Fruit fly (Drosophila melanogaster) whole organism, prepupa: ENCODE results near the gene CG15482.

Experiments used
- Blimp-1 ChIP-seq: fragments of 200-800 bp; sonication (Bioruptor generic); optimal IDR thresholded peaks from 3 replicates; lab custom pipeline; 2017; ENCODE audit warnings: missing biosample characterization, missing genetic modification characterization, mild to moderate bottlenecking, moderate library complexity, missing genetic modification reagents
- CG10631 ChIP-seq: fragments of 200-800 bp; sonication (Bioruptor generic); optimal IDR thresholded peaks from 2 replicates; lab custom pipeline; 2016; ENCODE audit warnings: missing biosample characterization, missing genetic modification characterization
- CG11294 ChIP-seq: fragments of 200-800 bp; sonication (Bioruptor generic); IDR thresholded peaks from 2 replicates; pipeline ENCODE4 v1.3.6; 2022; ENCODE audit warnings: missing biosample characterization, missing genetic modification characterization
- CG11762 ChIP-seq: fragments of 200-800 bp; sonication (Bioruptor generic); optimal IDR thresholded peaks from 3 replicates; lab custom pipeline; 2016; ENCODE audit warnings: missing biosample characterization, missing genetic modification characterization; ENCODE audit not compliant: insufficient read depth
- CG11902 ChIP-seq: fragments of 200-800 bp; sonication (Bioruptor generic); optimal IDR thresholded peaks from 3 replicates; lab custom pipeline; 2016; ENCODE audit warnings: missing biosample characterization, missing genetic modification characterization
- CG15336 ChIP-seq: fragments of 200-800 bp; sonication (Bioruptor generic); IDR thresholded peaks from 2 replicates; pipeline ENCODE4 v1.3.6; 2022; ENCODE audit warnings: missing biosample characterization, missing genetic modification characterization
- CG1621 ChIP-seq: fragments of 200-800 bp; sonication (Bioruptor generic); optimal IDR thresholded peaks from 3 replicates; lab custom pipeline; 2018; ENCODE audit warnings: missing biosample characterization, mild to moderate bottlenecking, missing genetic modification characterization
- CG16779 ChIP-seq: fragments of 200-800 bp; sonication (Bioruptor generic); optimal IDR thresholded peaks from 3 replicates; lab custom pipeline; 2017; ENCODE audit warnings: missing biosample characterization, mild to moderate bottlenecking, missing genetic modification characterization
- CG3032 ChIP-seq: fragments of 200-800 bp; optimal IDR thresholded peaks from 2 replicates; lab custom pipeline; 2019; ENCODE audit warnings: missing biosample characterization, mild to moderate bottlenecking, missing genetic modification characterization, moderate library complexity
- CG31627 ChIP-seq: fragments of 200-800 bp; sonication (Bioruptor generic); optimal IDR thresholded peaks from 3 replicates; lab custom pipeline; 2016; ENCODE audit warnings: missing biosample characterization, missing genetic modification characterization
- CG34406 ChIP-seq: fragments of 200-800 bp; sonication (Bioruptor generic); optimal IDR thresholded peaks from 3 replicates; lab custom pipeline; 2016; ENCODE audit warnings: missing biosample characterization, missing genetic modification characterization
- CG3919 ChIP-seq: fragments of 200-800 bp; sonication (Bioruptor generic); optimal IDR thresholded peaks from 3 replicates; lab custom pipeline; 2016; ENCODE audit warnings: missing biosample characterization, missing genetic modification characterization
- CG4318 ChIP-seq: fragments of 200-800 bp; sonication (Bioruptor generic); optimal IDR thresholded peaks from 3 replicates; lab custom pipeline; 2017; ENCODE audit warnings: missing biosample characterization, mild to moderate bottlenecking, missing genetic modification characterization
- CG6163 ChIP-seq: fragments of 200-800 bp; sonication (Bioruptor generic); IDR thresholded peaks from 3 replicates; pipeline ENCODE4 v1.3.6; 2022; ENCODE audit warnings: missing biosample characterization, missing genetic modification characterization
- CG6276 ChIP-seq: fragments of 200-800 bp; sonication (Bioruptor generic); optimal IDR thresholded peaks from 2 replicates; lab custom pipeline; 2017; ENCODE audit warnings: missing biosample characterization, mild to moderate bottlenecking, missing genetic modification characterization
- CG6808 ChIP-seq: fragments of 200-800 bp; sonication (Bioruptor generic); optimal IDR thresholded peaks from 3 replicates; lab custom pipeline; 2017; ENCODE audit warnings: missing biosample characterization, missing genetic modification characterization, mild to moderate bottlenecking, moderate library complexity, missing genetic modification reagents
- CG6854 ChIP-seq: fragments of 200-800 bp; sonication (Bioruptor generic); optimal IDR thresholded peaks from 2 replicates; lab custom pipeline; 2017; ENCODE audit warnings: missing biosample characterization, mild to moderate bottlenecking, missing genetic modification characterization
- CG8119 ChIP-seq: fragments of 200-800 bp; sonication (Bioruptor generic); IDR thresholded peaks from 3 replicates; pipeline ENCODE4 v1.3.6; 2022; ENCODE audit warnings: missing biosample characterization, missing genetic modification characterization
- CG8319 ChIP-seq: fragments of 200-800 bp; sonication (Bioruptor generic); optimal IDR thresholded peaks from 3 replicates; lab custom pipeline; 2016; ENCODE audit warnings: missing biosample characterization, missing genetic modification characterization
- CG9139 ChIP-seq: fragments of 200-800 bp; sonication (Bioruptor generic); optimal IDR thresholded peaks from 3 replicates; lab custom pipeline; 2017; ENCODE audit warnings: missing biosample characterization, mild to moderate bottlenecking, missing genetic modification characterization
- Eip78C ChIP-seq: fragments of 200-800 bp; sonication (Bioruptor generic); peaks from one replicate; lab custom pipeline; 2016; ENCODE audit warnings: missing biosample characterization, missing genetic modification characterization
- Ets96B ChIP-seq: fragments of 200-800 bp; optimal IDR thresholded peaks from 2 replicates; lab custom pipeline; 2019; ENCODE audit warnings: missing biosample characterization, mild to moderate bottlenecking, missing genetic modification characterization, moderate library complexity
- Gug ChIP-seq: fragments of 200-800 bp; sonication (Bioruptor generic); IDR thresholded peaks from 2 replicates; pipeline ENCODE4 v1.3.6; 2022; ENCODE audit warnings: missing biosample characterization, missing genetic modification characterization
- Hr39 ChIP-seq: fragments of 200-800 bp; sonication (Bioruptor generic); optimal IDR thresholded peaks from 2 replicates; lab custom pipeline; 2016; ENCODE audit warnings: missing biosample characterization, missing genetic modification characterization
- Hr4 ChIP-seq: fragments of 200-800 bp; sonication (Bioruptor generic); optimal IDR thresholded peaks from 3 replicates; lab custom pipeline; 2016; ENCODE audit warnings: missing biosample characterization, missing genetic modification characterization
- Lpt ChIP-seq: fragments of 200-800 bp; sonication (Bioruptor generic); optimal IDR thresholded peaks from 3 replicates; lab custom pipeline; 2016; ENCODE audit warnings: missing biosample characterization, missing genetic modification characterization
- OdsH ChIP-seq: fragments of 200-800 bp; sonication (Bioruptor generic); optimal IDR thresholded peaks from 3 replicates; lab custom pipeline; 2016; ENCODE audit warnings: missing biosample characterization, missing genetic modification characterization
- Sox102F ChIP-seq: fragments of 200-800 bp; sonication (Bioruptor generic); optimal IDR thresholded peaks from 2 replicates; lab custom pipeline; 2016; ENCODE audit warnings: missing biosample characterization, mild to moderate bottlenecking, missing genetic modification characterization
- Sox15 ChIP-seq: fragments of 200-800 bp; sonication (Bioruptor generic); optimal IDR thresholded peaks from 3 replicates; lab custom pipeline; 2016; ENCODE audit warnings: missing biosample characterization, missing genetic modification characterization
- achi ChIP-seq: fragments of 200-800 bp; sonication (Bioruptor generic); optimal IDR thresholded peaks from 3 replicates; lab custom pipeline; 2016; ENCODE audit warnings: missing biosample characterization, missing genetic modification characterization
- cyc ChIP-seq: fragments of 200-800 bp; sonication (Bioruptor generic); optimal IDR thresholded peaks from 3 replicates; lab custom pipeline; 2016; ENCODE audit warnings: missing biosample characterization, missing genetic modification characterization
- eg ChIP-seq: fragments of 200-800 bp; sonication (Bioruptor generic); IDR thresholded peaks from 3 replicates; pipeline ENCODE4 v1.3.6; 2022; ENCODE audit warnings: missing biosample characterization, missing genetic modification characterization
- esn ChIP-seq: fragments of 200-800 bp; sonication (Bioruptor generic); optimal IDR thresholded peaks from 2 replicates; lab custom pipeline; 2016; ENCODE audit warnings: missing biosample characterization, mild to moderate bottlenecking, missing genetic modification characterization, moderate library complexity
- fkh ChIP-seq: fragments of 200-800 bp; sonication (Bioruptor generic); optimal IDR thresholded peaks from 3 replicates; lab custom pipeline; 2017; ENCODE audit warnings: missing biosample characterization, mild to moderate bottlenecking, missing genetic modification characterization, moderate library complexity
- lz ChIP-seq: fragments of 200-800 bp; sonication (Bioruptor generic); optimal IDR thresholded peaks from 3 replicates; lab custom pipeline; 2016; ENCODE audit warnings: missing biosample characterization, missing genetic modification characterization
- net ChIP-seq: fragments of 200-800 bp; sonication (Bioruptor generic); optimal IDR thresholded peaks from 3 replicates; lab custom pipeline; 2016; ENCODE audit warnings: missing biosample characterization, missing genetic modification characterization
- pdm3 ChIP-seq: fragments of 200-800 bp; sonication (Bioruptor generic); optimal IDR thresholded peaks from 3 replicates; lab custom pipeline; 2016; ENCODE audit warnings: missing biosample characterization, missing genetic modification characterization
- ss ChIP-seq, 2 experiments: fragments of 200-800 bp; sonication (Bioruptor generic); optimal IDR thresholded peaks; 2 replicates in 1 of 2; 3 replicates in 1 of 2; lab custom pipeline; 2017 to 2018; ENCODE audit warnings: mild to moderate bottlenecking in 2 of 2, missing biosample characterization in 2 of 2, missing genetic modification characterization in 2 of 2, moderate library complexity in 1 of 2
- svp ChIP-seq: fragments of 200-800 bp; sonication (Bioruptor generic); peaks from one replicate; lab custom pipeline; 2016; ENCODE audit warnings: missing biosample characterization, missing genetic modification characterization
- topi ChIP-seq: fragments of 200-800 bp; sonication (Bioruptor generic); optimal IDR thresholded peaks from 3 replicates; lab custom pipeline; 2016; ENCODE audit warnings: missing biosample characterization, missing genetic modification characterization
- vri ChIP-seq: fragments of 200-800 bp; sonication (Bioruptor generic); optimal IDR thresholded peaks from 3 replicates; lab custom pipeline; 2016; ENCODE audit warnings: missing biosample characterization, mild to moderate bottlenecking, missing genetic modification characterization

CG15482 gene

dm6 chr2L:13205256-13205655 lies 6.4 kb downstream of the CG15482 start (continued):
- TF ChIP-seq CG8319: no peak
- TF ChIP-seq cyc (GFP tag; lab: Kevin White, UChicago): no peak
- 0 out of 2 replicates have a peak, but pooled peaks have one; percentile 21 for TF ChIP-seq CG15336 (GFP tag; lab: Robert Waterston, UW)
- TF ChIP-seq Sox102F: no peak
- no peak for TF ChIP-seq CG6276
- peak; percentile 38 for TF ChIP-seq CG16779 (tag; lab: Kevin White, UChicago)
- TF ChIP-seq CG10631 (GFP tag; lab: Kevin White, UChicago): no peak
- TF ChIP-seq CG11902: no peak
- TF ChIP-seq CG9139 (GFP tag; lab: Kevin White, UChicago): no peak
- TF ChIP-seq Ets96B (tag; lab: Kevin White, UChicago): no peak
- no peak for TF ChIP-seq Blimp-1
- TF ChIP-seq CG3919: peak; percentile 40
- TF ChIP-seq pdm3 (GFP tag; lab: Kevin White, UChicago): no peak

dm6 chr2L:13204151-13204550 lies 7.5 kb downstream of the CG15482 start:
- TF ChIP-seq fkh (GFP tag; lab: Kevin White, UChicago): no peak
- no peak for TF ChIP-seq svp (GFP tag; lab: Kevin White, UChicago)
- no peak for TF ChIP-seq CG11762 (GFP tag; lab: Kevin White, UChicago)
- TF ChIP-seq Eip78C (GFP tag; lab: Kevin White, UChicago): peak; percentile 43
- no peak for TF ChIP-seq CG6854
- TF ChIP-seq, all 60 proteins: peak for 1

DNA sequence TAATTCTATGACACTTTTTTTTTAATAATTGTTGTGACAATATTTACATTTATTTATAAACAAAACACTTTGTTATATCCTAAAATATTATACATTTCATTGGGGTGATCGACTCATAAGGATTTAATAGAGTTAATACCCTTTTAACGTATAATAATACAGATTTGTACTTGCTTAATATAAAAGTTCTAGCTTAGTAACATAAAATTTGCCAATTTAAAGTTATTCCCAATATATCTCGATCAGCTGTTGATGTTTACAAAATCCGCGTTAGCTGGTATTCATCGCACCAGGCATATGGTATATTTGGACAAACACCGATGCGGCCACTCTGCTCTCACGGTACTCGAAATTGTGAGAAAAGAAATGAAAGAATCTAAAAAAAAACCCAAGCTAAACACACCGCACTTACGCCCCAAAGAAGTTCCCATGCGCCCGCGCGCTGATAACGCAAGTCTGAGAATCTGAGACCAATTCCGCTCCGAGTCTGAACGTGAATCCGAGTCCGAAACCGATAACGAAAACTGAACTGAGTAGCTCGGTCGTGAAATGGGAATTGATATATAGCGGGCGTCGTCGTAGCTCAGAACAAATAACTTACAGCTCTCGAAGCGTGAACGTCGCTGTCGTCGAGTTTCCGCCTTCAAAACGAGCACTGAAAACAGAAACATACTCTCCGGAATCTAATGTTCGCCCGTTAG lies 8.0 kb downstream of the CG15482 start, which contains the start of gene Pect:
Gene Pect (plus strand): TSS at position 326 of the 701 bp plus-strand sequence.
- TF ChIP-seq CG4318 (no peak), ss (GFP tag; optimal IDR thresholded peaks at IDR 0.05; lab: Kevin White, UChicago) (no peak), CG15336 (GFP tag; lab: Robert Waterston, UW) (peak; percentile 44), OdsH (GFP tag; lab: Kevin White, UChicago) (no peak), esn (GFP tag; lab: Kevin White, UChicago) (peak; percentile 41), Hr39 (GFP tag; lab: Kevin White, UChicago) (no peak), Sox15 (peak; percentile 13), Lpt (GFP tag; lab: Kevin White, UChicago) (no peak), fkh (GFP tag; lab: Kevin White, UChicago) (peak; percentile 54), Hr4 (GFP tag; lab: Kevin White, UChicago) (no peak), CG1621 (tag; lab: Kevin White, UChicago) (no peak), CG9139 (GFP tag; lab: Kevin White, UChicago) (no peak), CG3032 (tag; lab: Kevin White, UChicago) (peak; percentile 68), net (GFP tag; lab: Kevin White, UChicago) (no peak), CG6163 (GFP tag; lab: Robert Waterston, UW) (peak; percentile 57; the same call in 2 of the 3 replicates), topi (GFP tag; lab: Kevin White, UChicago) (no peak), Eip78C (GFP tag; lab: Kevin White, UChicago) (peak; percentile 67), CG6854 (peak; percentile 67), pdm3 (GFP tag; lab: Kevin White, UChicago) (no peak), Gug (no peak), svp (GFP tag; lab: Kevin White, UChicago) (peak; percentile 73), lz (GFP tag; lab: Kevin White, UChicago) (peak; percentile 31), eg (peak; percentile 37; the same call in 2 of the 3 replicates), CG31627 (GFP tag; lab: Kevin White, UChicago) (no peak)

DNA sequence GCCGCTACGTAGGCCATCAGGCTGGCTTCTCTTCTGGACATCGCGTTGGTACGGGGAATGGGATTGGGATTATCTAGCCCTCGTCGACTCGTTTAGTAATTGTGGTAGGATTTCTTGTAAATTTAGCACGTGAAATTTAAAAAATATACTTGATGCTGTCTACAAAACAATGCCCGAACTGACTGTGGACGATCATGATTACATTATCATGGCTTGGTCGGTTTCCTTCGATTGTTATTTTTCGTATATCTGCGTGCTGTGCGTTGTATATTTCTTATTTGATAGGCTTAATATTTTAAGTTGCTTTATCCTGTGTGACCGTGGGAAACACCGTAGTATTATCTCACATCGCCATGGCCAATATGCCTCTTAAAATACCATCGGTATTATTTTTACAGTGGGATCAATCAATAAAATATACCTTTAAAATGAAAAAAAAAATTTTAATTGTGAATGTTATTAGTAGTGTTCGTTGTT lies 8.6 kb downstream of the CG15482 start, which contains the start of gene CG16972:
Gene CG16972 (minus strand): TSS at position 336 of the 477 bp plus-strand sequence.
- TF ChIP-seq CG1621 (tag; lab: Kevin White, UChicago): peak; percentile 99
- TF ChIP-seq CG11294 (GFP tag; lab: Robert Waterston, UW): no peak
- TF ChIP-seq CG34406 (GFP tag; lab: Kevin White, UChicago): no peak
- TF ChIP-seq CG6808 (GFP tag; lab: Kevin White, UChicago): no peak
- TF ChIP-seq fkh (GFP tag; lab: Kevin White, UChicago): no peak
- TF ChIP-seq CG8119 (GFP tag; lab: Robert Waterston, UW): 0 out of 3 replicates have a peak, but pooled peaks have one; percentile 15
- no peak for TF ChIP-seq vri (GFP tag; lab: Kevin White, UChicago)
- no peak for TF ChIP-seq Ets96B (tag; lab: Kevin White, UChicago)
- no peak for TF ChIP-seq achi (GFP tag; lab: Kevin White, UChicago)
- no peak for TF ChIP-seq Sox102F
- no peak for TF ChIP-seq Sox15
- TF ChIP-seq Gug: no peak
- TF ChIP-seq esn (GFP tag; lab: Kevin White, UChicago): no peak
